Worm (Caenorhabditis elegans) whole organism, mixed stage, embryonic: Measurements from ENCODE around the gene ttbk-8.1.
"Not testable (repeated sequence)": the region's sequence is repeated elsewhere in the genome, so short reads cannot be mapped to it uniquely, and the experiment has no call there.

Experiments used
- M03D4.4 ChIP-seq: sonication (generic microtip); optimal IDR thresholded peaks from 2 replicates; lab custom pipeline; 2017; ENCODE audit warnings: mild to moderate bottlenecking, missing genetic modification characterization, missing compliant biosample characterization
- bed-3 ChIP-seq: fragments of 200-800 bp; sonication (Bioruptor generic); optimal IDR thresholded peaks from 3 replicates; lab custom pipeline; 2018; ENCODE audit warnings: mild to moderate bottlenecking, missing genetic modification characterization, moderate library complexity, missing compliant biosample characterization
- blmp-1 ChIP-seq: fragments of 150-350 bp; optimal IDR thresholded peaks from 2 replicates; lab custom pipeline; 2014; ENCODE audit warnings: missing biosample characterization, missing genetic modification characterization
- ceh-39 ChIP-seq: fragments of 150-350 bp; optimal IDR thresholded peaks from 2 replicates; lab custom pipeline; 2014; ENCODE audit warnings: missing biosample characterization, missing genetic modification characterization
- ceh-43 ChIP-seq: fragments of 200-800 bp; sonication (Bioruptor generic); optimal IDR thresholded peaks from 2 replicates; lab custom pipeline; 2018; ENCODE audit warnings: mild to moderate bottlenecking, missing genetic modification characterization, moderate library complexity, missing compliant biosample characterization
- ceh-83 ChIP-seq: fragments of 200-800 bp; sonication (Bioruptor generic); optimal IDR thresholded peaks from 2 replicates; lab custom pipeline; 2018; ENCODE audit warnings: mild to moderate bottlenecking, missing genetic modification characterization, missing compliant biosample characterization
- ces-1 ChIP-seq: fragments of 150-350 bp; optimal IDR thresholded peaks from 2 replicates; lab custom pipeline; 2014; ENCODE audit warnings: missing biosample characterization, missing genetic modification reagents, missing genetic modification characterization
- cnd-1 ChIP-seq: fragments of 200-800 bp; sonication (Bioruptor generic); optimal IDR thresholded peaks from 2 replicates; lab custom pipeline; 2018; ENCODE audit warnings: mild to moderate bottlenecking, missing genetic modification characterization, missing compliant biosample characterization
- drap-1 ChIP-seq: fragments of 200-800 bp; sonication (Bioruptor generic); optimal IDR thresholded peaks from 3 replicates; lab custom pipeline; 2018; ENCODE audit warnings: mild to moderate bottlenecking, missing genetic modification characterization, missing compliant biosample characterization
- elt-1 ChIP-seq: sonication (generic microtip); optimal IDR thresholded peaks from 2 replicates; lab custom pipeline; 2017; ENCODE audit warnings: missing genetic modification characterization, mild to moderate bottlenecking, missing compliant biosample characterization, antibody characterized with exemption, moderate library complexity, borderline replicate concordance; ENCODE audit not compliant: insufficient read depth
- elt-3 ChIP-seq: fragments of 150-350 bp; optimal IDR thresholded peaks from 2 replicates; lab custom pipeline; 2014; ENCODE audit warnings: missing biosample characterization, missing genetic modification characterization
- flh-1 ChIP-seq: fragments of 200-800 bp; sonication (Bioruptor generic); optimal IDR thresholded peaks from 2 replicates; lab custom pipeline; 2018; ENCODE audit warnings: mild to moderate bottlenecking, missing genetic modification characterization, moderate library complexity, missing compliant biosample characterization
- ham-2 ChIP-seq: fragments of 200-800 bp; sonication (Bioruptor generic); optimal IDR thresholded peaks from 2 replicates; lab custom pipeline; 2018; ENCODE audit warnings: mild to moderate bottlenecking, missing genetic modification characterization, missing compliant biosample characterization
- lin-13 ChIP-seq: fragments of 150-350 bp; optimal IDR thresholded peaks from 2 replicates; lab custom pipeline; 2014; ENCODE audit warnings: missing biosample characterization, missing genetic modification characterization
- lin-32 ChIP-seq: fragments of 200-800 bp; sonication (Bioruptor generic); optimal IDR thresholded peaks from 2 replicates; lab custom pipeline; 2018; ENCODE audit warnings: mild to moderate bottlenecking, missing genetic modification characterization, missing compliant biosample characterization
- mab-5 ChIP-seq: fragments of 150-350 bp; optimal IDR thresholded peaks from 2 replicates; lab custom pipeline; 2014; ENCODE audit warnings: missing biosample characterization, missing genetic modification characterization
- mep-1 ChIP-seq: fragments of 150-350 bp; optimal IDR thresholded peaks from 2 replicates; lab custom pipeline; 2017; ENCODE audit warnings: missing biosample characterization, missing genetic modification reagents, missing genetic modification characterization, inconsistent platforms
- mls-2 ChIP-seq: sonication (generic microtip); optimal IDR thresholded peaks from 2 replicates; lab custom pipeline; 2016; ENCODE audit warnings: mild to moderate bottlenecking, missing genetic modification characterization, moderate library complexity, missing compliant biosample characterization
- nhr-12 ChIP-seq: fragments of 150-350 bp; optimal IDR thresholded peaks from 2 replicates; lab custom pipeline; 2014; ENCODE audit warnings: missing biosample characterization, missing genetic modification characterization
- nhr-2 ChIP-seq: fragments of 150-350 bp; optimal IDR thresholded peaks from 2 replicates; lab custom pipeline; 2014; ENCODE audit warnings: missing biosample characterization, missing genetic modification characterization
- nhr-237 ChIP-seq: fragments of 150-350 bp; optimal IDR thresholded peaks from 2 replicates; lab custom pipeline; 2014; ENCODE audit warnings: missing biosample characterization, missing genetic modification characterization
- nhr-76 ChIP-seq: sonication (generic microtip); optimal IDR thresholded peaks from 2 replicates; lab custom pipeline; 2017; ENCODE audit warnings: missing biosample characterization, missing genetic modification characterization
- sem-2 ChIP-seq: fragments of 200-800 bp; sonication (Bioruptor generic); optimal IDR thresholded peaks from 2 replicates; lab custom pipeline; 2018; ENCODE audit warnings: mild to moderate bottlenecking, missing genetic modification characterization, missing compliant biosample characterization
- snpc-4 ChIP-seq: fragments of 150-350 bp; optimal IDR thresholded peaks from 2 replicates; lab custom pipeline; 2014; ENCODE audit warnings: missing biosample characterization, missing genetic modification characterization
- sptf-1 ChIP-seq: sonication (generic microtip); optimal IDR thresholded peaks from 2 replicates; lab custom pipeline; 2017; ENCODE audit warnings: mild to moderate bottlenecking, missing genetic modification characterization, moderate library complexity, missing compliant biosample characterization
- tbx-8 ChIP-seq: fragments of 200-800 bp; sonication (Bioruptor generic); optimal IDR thresholded peaks from 2 replicates; lab custom pipeline; 2018; ENCODE audit warnings: mild to moderate bottlenecking, missing genetic modification characterization, moderate library complexity, missing compliant biosample characterization
- unc-120 ChIP-seq: sonication (generic microtip); optimal IDR thresholded peaks from 2 replicates; lab custom pipeline; 2017; ENCODE audit warnings: missing genetic modification characterization, missing compliant biosample characterization; ENCODE audit not compliant: poor library complexity, severe bottlenecking
- unc-39 ChIP-seq: fragments of 150-350 bp; optimal IDR thresholded peaks from 2 replicates; lab custom pipeline; 2014; ENCODE audit warnings: missing biosample characterization, missing genetic modification characterization
- unc-62 ChIP-seq: fragments of 150-350 bp; optimal IDR thresholded peaks from 2 replicates; lab custom pipeline; 2014; ENCODE audit warnings: missing biosample characterization, missing genetic modification reagents, missing genetic modification characterization
- zip-8 ChIP-seq: fragments of 150-350 bp; optimal IDR thresholded peaks from 2 replicates; lab custom pipeline; 2014; ENCODE audit warnings: missing biosample characterization, missing genetic modification characterization
- ztf-11 ChIP-seq: fragments of 150-350 bp; optimal IDR thresholded peaks from 2 replicates; lab custom pipeline; 2014; ENCODE audit warnings: missing biosample characterization, missing genetic modification characterization

The ttbk-8.1 gene

DNA sequence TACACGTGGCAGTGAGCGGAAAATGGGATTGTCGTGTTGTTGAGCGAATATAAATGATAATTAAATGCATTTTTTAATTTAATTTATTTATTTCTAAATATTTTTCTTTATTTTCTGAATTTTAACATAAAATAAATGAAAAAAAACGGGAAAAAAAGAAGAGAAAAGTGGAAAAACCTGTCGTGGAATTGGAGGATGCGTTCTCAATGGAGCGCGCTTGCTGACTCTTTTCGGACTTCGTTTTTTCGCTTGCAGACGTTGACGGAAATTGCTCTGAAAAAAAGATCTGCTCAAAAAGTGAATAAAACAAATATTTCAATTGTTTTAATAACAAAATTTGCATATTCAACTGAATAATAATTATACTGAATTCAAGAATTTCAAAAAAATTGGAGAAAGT is 18.6 kb upstream of the ttbk-8.1 start:
- TF ChIP-seq nhr-2, result no peak
- no peak for TF ChIP-seq tbx-8 (GFP tag; lab: Kevin White, UChicago)
- no peak for TF ChIP-seq unc-39 (tag; lab: Kevin White, UChicago)
- TF ChIP-seq ztf-11, result no peak
- TF ChIP-seq mep-1 (tag; lab: Kevin White, UChicago), result peak; percentile 54
- no peak for TF ChIP-seq unc-120
- TF ChIP-seq snpc-4 (tag; lab: Kevin White, UChicago), result no peak
- TF ChIP-seq elt-3 (tag; lab: Kevin White, UChicago), result no peak

DNA sequence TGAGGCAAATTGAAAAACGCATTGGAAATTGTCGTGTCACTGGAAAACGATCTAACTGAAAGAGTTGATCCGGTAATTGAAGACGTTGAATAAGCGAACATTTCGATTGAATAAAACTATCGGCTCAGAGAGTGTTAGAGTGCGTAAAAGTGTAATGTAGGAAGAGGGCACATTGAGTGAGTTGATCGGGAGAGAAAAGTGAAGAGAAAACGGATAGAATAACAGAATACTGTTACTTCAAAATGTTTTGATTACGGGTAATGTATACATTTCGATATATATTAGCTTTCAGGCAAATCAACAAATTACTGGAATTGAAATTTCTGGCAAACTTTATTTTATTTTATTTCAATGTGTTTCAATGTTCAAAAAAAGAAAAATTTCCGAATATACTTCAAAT is 17.4 kb upstream of the ttbk-8.1 start, which contains the start of gene uso-1:
uso-1 (minus strand) TSS at position 101 of the 400 bp plus-strand sequence.
- TF ChIP-seq unc-39 (tag; lab: Kevin White, UChicago), result no peak
- TF ChIP-seq ham-2 (GFP tag; lab: Kevin White, UChicago), result no peak
- no peak for TF ChIP-seq ceh-83 (GFP tag; lab: Kevin White, UChicago)
- TF ChIP-seq ceh-39, result no peak
- no peak for TF ChIP-seq cnd-1 (tag; lab: Kevin White, UChicago)
- no peak for TF ChIP-seq bed-3 (GFP tag; lab: Kevin White, UChicago)
- TF ChIP-seq elt-1 (tag; lab: Kevin White, UChicago), result no peak
- no peak for TF ChIP-seq sptf-1
- no peak for TF ChIP-seq ces-1 (GFP tag; lab: Kevin White, UChicago)
- TF ChIP-seq nhr-237 (tag; lab: Kevin White, UChicago), result no peak
- no peak for TF ChIP-seq unc-120
- TF ChIP-seq nhr-12, result no peak
- TF ChIP-seq ztf-11, result no peak
- TF ChIP-seq, all 35 proteins: peak for 0

DNA sequence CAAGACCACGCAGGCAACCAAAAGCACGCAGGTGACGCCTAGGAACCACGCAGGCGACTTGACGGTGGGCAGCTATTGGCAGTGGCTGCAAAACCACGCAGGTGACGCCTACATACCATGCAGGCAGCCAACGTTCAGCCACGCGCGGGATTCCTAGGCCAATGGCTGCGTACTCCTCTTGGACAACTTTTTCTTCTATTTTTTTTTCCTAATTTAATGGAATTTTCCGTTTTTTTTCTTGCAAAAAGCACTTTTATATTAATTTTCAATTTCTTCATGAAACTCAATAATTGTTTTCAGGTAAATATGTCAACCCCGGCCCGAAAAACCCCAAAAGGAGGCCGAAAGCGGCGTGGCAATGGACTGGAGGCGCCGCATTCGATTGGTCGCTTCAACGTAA is 16.9 kb upstream of the ttbk-8.1 start, which contains the start of gene Y38H8A.7:
Y38H8A.7 (plus strand) TSS at position 301 of the 400 bp plus-strand sequence.
- not testable (repeated sequence) for TF ChIP-seq elt-1 (tag; lab: Kevin White, UChicago); M03D4.4; ceh-39

DNA sequence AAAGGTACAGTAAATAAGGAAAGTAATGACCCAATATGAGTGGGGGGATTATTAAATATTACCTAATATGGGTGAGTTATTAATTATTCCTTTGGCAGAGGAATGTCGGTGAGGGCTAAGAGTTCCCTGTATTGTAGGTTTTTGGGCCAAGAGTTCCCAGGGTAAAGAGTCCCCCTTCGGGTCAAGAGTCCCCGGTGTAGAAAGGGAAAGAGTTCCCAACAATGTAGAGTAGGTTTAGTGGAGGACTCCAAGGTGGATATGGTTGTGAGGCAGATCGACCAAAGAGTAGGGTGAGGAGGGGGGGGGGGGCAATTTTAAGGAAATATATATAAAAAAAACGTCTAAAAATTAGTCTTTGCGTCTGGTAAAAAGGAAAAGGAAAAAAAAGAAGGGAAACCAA is 15.2 kb upstream of the ttbk-8.1 start:
- TF ChIP-seq ceh-83 (GFP tag; lab: Kevin White, UChicago) (no peak), nhr-237 (tag; lab: Kevin White, UChicago) (no peak), sem-2 (GFP tag; lab: Kevin White, UChicago) (no peak), elt-1 (tag; lab: Kevin White, UChicago) (no peak), lin-13 (no peak), ceh-43 (no peak), drap-1 (no peak), M03D4.4 (no peak), ceh-39 (no peak), nhr-76 (no peak), cnd-1 (tag; lab: Kevin White, UChicago) (no peak), elt-3 (tag; lab: Kevin White, UChicago) (no peak), unc-120 (no peak), mls-2 (no peak), zip-8 (no peak), mab-5 (no peak)

DNA sequence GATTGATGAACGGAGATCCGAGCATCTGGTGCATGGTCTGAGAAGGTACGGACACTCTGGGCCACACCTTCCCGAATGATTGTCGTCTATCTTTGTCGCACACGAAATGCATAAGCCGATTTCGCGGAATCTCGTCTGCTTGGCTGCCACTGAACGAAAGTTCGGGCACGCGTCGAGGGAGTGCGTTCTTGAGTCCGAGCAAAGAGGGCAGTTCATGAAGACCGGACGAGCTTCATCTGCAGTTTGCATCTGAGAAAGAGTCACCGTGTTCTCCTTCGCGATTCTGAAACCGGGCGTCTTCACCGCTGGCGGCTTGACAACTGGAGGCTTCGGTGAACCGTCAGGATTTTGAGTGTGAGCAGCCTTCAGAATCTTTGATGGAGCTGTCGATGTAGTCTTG is 13.9 kb upstream of the ttbk-8.1 start:
- TF ChIP-seq tbx-8 (GFP tag; lab: Kevin White, UChicago) (no peak), nhr-237 (tag; lab: Kevin White, UChicago) (no peak), nhr-76 (no peak), unc-39 (tag; lab: Kevin White, UChicago) (no peak), mep-1 (tag; lab: Kevin White, UChicago) (no peak), sem-2 (GFP tag; lab: Kevin White, UChicago) (no peak), unc-120 (no peak), sptf-1 (no peak), ceh-83 (GFP tag; lab: Kevin White, UChicago) (no peak), flh-1 (GFP tag; lab: Kevin White, UChicago) (no peak), mab-5 (no peak), unc-62 (GFP tag; lab: Kevin White, UChicago) (no peak), lin-32 (GFP tag; lab: Kevin White, UChicago) (no peak), blmp-1 (tag; lab: Kevin White, UChicago) (no peak), zip-8 (no peak)
- TF ChIP-seq, all 35 proteins: peak for 0
